Worm (Caenorhabditis elegans): ENCODE measurements around the gene gyg-2.

DNA sequence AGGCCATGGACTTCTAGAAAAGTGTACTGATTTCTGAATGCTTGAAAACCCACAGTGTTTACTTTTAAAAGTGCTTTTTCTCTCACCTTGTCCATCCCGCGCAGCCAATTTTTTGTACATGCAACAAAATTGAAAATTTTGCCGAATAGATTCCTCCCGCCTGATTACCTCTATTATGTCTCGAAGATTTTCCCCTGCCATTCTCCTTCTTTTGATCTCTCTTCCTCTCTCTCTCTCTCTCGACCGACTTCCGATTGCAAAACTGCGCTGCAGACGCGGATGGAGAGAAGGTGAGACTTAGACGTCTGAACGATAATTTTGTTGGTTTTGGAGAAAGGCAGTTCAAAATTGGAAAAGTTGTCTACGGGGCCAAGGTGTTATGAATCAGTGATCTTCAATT is 28.4 kb upstream of the gyg-2 start:
- TF ChIP-seq him-1 (tag; optimal IDR thresholded peaks at IDR 0.05) (no peak), dao-5 (tag; optimal IDR thresholded peaks at IDR 0.05) (no peak), W03F9.2 (tag; optimal IDR thresholded peaks at IDR 0.05) (no peak)

Data from whole organism, L4/young adult.